Worm (Caenorhabditis elegans) whole organism, L4 larva: ENCODE data around the gene iffb-1.
A peak's percentile ranks its signal among the peaks of the same experiment; 100 is the strongest.

Source experiments
- lin-1 ChIP-seq: fragments of 200-800 bp; sonication (Bioruptor generic); IDR thresholded peaks from 2 replicates; pipeline ENCODE4 v1.3.6; 2022; ENCODE audit warnings: missing genetic modification reagents, missing genetic modification characterization, missing compliant biosample characterization
- lin-38 ChIP-seq: fragments of 200-800 bp; sonication (Bioruptor generic); IDR thresholded peaks from 2 replicates; pipeline ENCODE4 v1.3.6; 2022; ENCODE audit warnings: missing genetic modification reagents, missing genetic modification characterization, missing compliant biosample characterization
- mes-2 ChIP-seq: sonication (generic microtip); optimal IDR thresholded peaks from 2 replicates; lab custom pipeline; 2016; ENCODE audit warnings: missing genotype, mild to moderate bottlenecking, missing genetic modification characterization, missing compliant biosample characterization; ENCODE audit not compliant: poor library complexity, severe bottlenecking
- unc-130 ChIP-seq: sonication (generic microtip); optimal IDR thresholded peaks from 2 replicates; lab custom pipeline; 2016; ENCODE audit warnings: missing genetic modification reagents, missing genetic modification characterization, missing compliant biosample characterization

iffb-1 gene

ce11 chrIII:2375918-2376317 is 61.7 kb downstream of the iffb-1 start, which contains the start of gene H14E04.2 (continued):
- no peak for TF ChIP-seq unc-130
- peak; percentile 83 for TF ChIP-seq mes-2 (tag; lab: Kevin White, UChicago)
- peak; percentile 73 for TF ChIP-seq lin-38 (GFP tag; lab: Robert Waterston, UW)
- no peak for TF ChIP-seq lin-1 (GFP tag; lab: Robert Waterston, UW)
